Worm (Caenorhabditis elegans): ENCODE measurements around the gene ZK816.3.

ZK816.3 gene

ce11 chrX:3379114-3379513 is 30.9 kb downstream of the ZK816.3 start, which contains the start of gene sorf-1:
Gene sorf-1, minus strand, starts transcription at chrX:3379248.
- TF ChIP-seq pha-4 (tag; optimal IDR thresholded peaks at IDR 0.05) (peak; percentile 13), elt-1 (tag; optimal IDR thresholded peaks at IDR 0.05; ENCODE audit: borderline replicate concordance, insufficient read depth) (no peak), mep-1 (tag; optimal IDR thresholded peaks at IDR 0.05) (peak; percentile 13)

- TF ChIP-seq lin-32 (GFP tag; optimal IDR thresholded peaks at IDR 0.05) (no peak), elt-1 (tag; optimal IDR thresholded peaks at IDR 0.05; ENCODE audit: borderline replicate concordance, insufficient read depth) (no peak), mab-5 (tag; optimal IDR thresholded peaks at IDR 0.05) (no peak), blmp-1 (tag; optimal IDR thresholded peaks at IDR 0.05) (no peak), zip-8 (tag; optimal IDR thresholded peaks at IDR 0.05) (no peak), flh-1 (GFP tag; optimal IDR thresholded peaks at IDR 0.05) (no peak), unc-62 (GFP tag; optimal IDR thresholded peaks at IDR 0.05) (no peak), nhr-76 (tag; optimal IDR thresholded peaks at IDR 0.05) (no peak), lsy-2 (tag; optimal IDR thresholded peaks at IDR 0.05) (no peak), unc-39 (tag; optimal IDR thresholded peaks at IDR 0.05) (no peak), unc-120 (tag; optimal IDR thresholded peaks at IDR 0.05; ENCODE audit: poor library complexity, severe bottlenecking) (no peak), ceh-39 (tag; optimal IDR thresholded peaks at IDR 0.05) (no peak), nhr-237 (tag; optimal IDR thresholded peaks at IDR 0.05) (no peak)
Measured at ce11 chrX:3380167-3380566, 32.0 kb downstream of the ZK816.3 start, which contains the start of gene ZK563.7. Gene ZK563.7, plus strand, starts transcription at chrX:3380467.

ce11 chrX:3385362-3385761 is 37.2 kb downstream of the ZK816.3 start, which contains the start of gene acp-1:
Gene acp-1, minus strand, starts transcription at chrX:3385462.
- no peak for TF ChIP-seq ztf-11 (tag; optimal IDR thresholded peaks at IDR 0.05)

- no peak for TF ChIP-seq nhr-2 (tag; optimal IDR thresholded peaks at IDR 0.05)
- no peak for TF ChIP-seq nhr-12 (tag; optimal IDR thresholded peaks at IDR 0.05)
- TF ChIP-seq lsy-2 (tag; optimal IDR thresholded peaks at IDR 0.05): no peak
- no peak for TF ChIP-seq cnd-1 (tag; optimal IDR thresholded peaks at IDR 0.05)
- no peak for TF ChIP-seq pha-4 (tag; optimal IDR thresholded peaks at IDR 0.05)
Measured at ce11 chrX:3393562-3393961, 45.4 kb downstream of the ZK816.3 start, which contains the start of gene slcf-2. Gene slcf-2, plus strand, starts transcription at chrX:3393862.

ce11 chrX:3396735-3397134 is 48.5 kb downstream of the ZK816.3 start:
- TF ChIP-seq M03D4.4 (tag; optimal IDR thresholded peaks at IDR 0.05) (no peak), elt-1 (tag; optimal IDR thresholded peaks at IDR 0.05; ENCODE audit: borderline replicate concordance, insufficient read depth) (peak; percentile 83)

All from whole organism, mixed stage, embryonic.